Worm (Caenorhabditis elegans): ENCODE results near the gene C50E3.6.

Gene C50E3.6

ce11 chrV:7635469-7635868, 45.1 kb upstream of the C50E3.6 start, which contains the start of gene srd-29:
srd-29 (plus strand) TSS chrV:7635769.
- TF ChIP-seq nhr-90 (tag; optimal IDR thresholded peaks at IDR 0.05; ENCODE audit: poor library complexity) (no peak), blmp-1 (tag; optimal IDR thresholded peaks at IDR 0.05) (no peak), nhr-85 (tag) (no peak), snpc-4 (tag; optimal IDR thresholded peaks at IDR 0.05) (no peak), elt-2 (tag; optimal IDR thresholded peaks at IDR 0.05) (no peak), lsy-2 (tag; optimal IDR thresholded peaks at IDR 0.05) (no peak)

ce11 chrV:7634657-7635056, 44.3 kb upstream of the C50E3.6 start, which contains the start of gene srd-31:
srd-31 (minus strand) TSS chrV:7634757.
- TF ChIP-seq ets-5 (GFP tag; IDR thresholded peaks at IDR 0.05) (no peak), egl-27 (tag; optimal IDR thresholded peaks at IDR 0.05) (no peak), mdl-1 (tag; optimal IDR thresholded peaks at IDR 0.05) (no peak)

- TF ChIP-seq grh-1 (GFP tag; IDR thresholded peaks at IDR 0.05) (no peak), ztf-4 (tag; optimal IDR thresholded peaks at IDR 0.05) (no peak), lsy-2 (tag; optimal IDR thresholded peaks at IDR 0.05) (no peak), fkh-8 (tag; optimal IDR thresholded peaks at IDR 0.05) (no peak), ceh-63 (GFP tag; optimal IDR thresholded peaks at IDR 0.05) (no peak), tbx-2 (tag; optimal IDR thresholded peaks at IDR 0.05) (no peak), hlh-17 (GFP tag; optimal IDR thresholded peaks at IDR 0.05; ENCODE audit: borderline replicate concordance) (no peak), unc-62 (GFP tag; optimal IDR thresholded peaks at IDR 0.05) (no peak)
Measured at ce11 chrV:7631732-7632131, 41.4 kb upstream of the C50E3.6 start, which contains the start of gene srd-25. srd-25 (plus strand) TSS chrV:7632032.

ce11 chrV:7629504-7629903, 39.1 kb upstream of the C50E3.6 start, which contains the start of gene srd-30:
srd-30 (plus strand) TSS chrV:7629804.
- TF ChIP-seq pqm-1 (tag; optimal IDR thresholded peaks at IDR 0.05) (no peak), jun-1 (tag; optimal IDR thresholded peaks at IDR 0.05) (no peak), hlh-17 (GFP tag; optimal IDR thresholded peaks at IDR 0.05; ENCODE audit: borderline replicate concordance) (no peak), hpl-2 (GFP tag; optimal IDR thresholded peaks at IDR 0.05) (no peak), grh-1 (GFP tag; IDR thresholded peaks at IDR 0.05) (no peak), lsy-2 (tag; optimal IDR thresholded peaks at IDR 0.05) (no peak), mab-9 (GFP tag; IDR thresholded peaks at IDR 0.05) (no peak), skn-1 (tag; optimal IDR thresholded peaks at IDR 0.05) (no peak)

- no peak for TF ChIP-seq efl-1 (optimal IDR thresholded peaks at IDR 0.05)
- TF ChIP-seq efl-1 (GFP tag; optimal IDR thresholded peaks at IDR 0.05 in 1 of 2): no peak
- no peak for TF ChIP-seq blmp-1 (tag; optimal IDR thresholded peaks at IDR 0.05)
Measured at ce11 chrV:7626550-7626949, 36.2 kb upstream of the C50E3.6 start, which contains the start of gene F07C4.6. F07C4.6 (plus strand) TSS chrV:7626850.

ce11 chrV:7624652-7625051, 34.3 kb upstream of the C50E3.6 start, which contains the start of gene grsp-4:
grsp-4 (plus strand) TSS chrV:7624952.
- TF ChIP-seq blmp-1 (tag; optimal IDR thresholded peaks at IDR 0.05) (peak; percentile 52), nhr-85 (tag) (peak; percentile 48), C16A3.4 (tag; optimal IDR thresholded peaks at IDR 0.05) (no peak)

ce11 chrV:7624152-7624551, 33.8 kb upstream of the C50E3.6 start, which contains the start of gene C50E3.13:
C50E3.13 (minus strand) TSS chrV:7624252.
- TF ChIP-seq nhr-84 (tag; optimal IDR thresholded peaks at IDR 0.05) (no peak), ztf-11 (tag; optimal IDR thresholded peaks at IDR 0.05) (no peak), ceh-90 (tag; optimal IDR thresholded peaks at IDR 0.05) (no peak)

ce11 chrV:7622011-7622465, 31.7 kb upstream of the C50E3.6 start, which contains the start of gene C50E3.12:
C50E3.12 (minus strand) TSS chrV:7622061.
- TF ChIP-seq pqm-1 (tag; optimal IDR thresholded peaks at IDR 0.05): no peak
- TF ChIP-seq F16B12.6 (tag; optimal IDR thresholded peaks at IDR 0.05): no peak
- TF ChIP-seq mab-9 (GFP tag; IDR thresholded peaks at IDR 0.05): no peak
- no peak for TF ChIP-seq sup-37 (GFP tag; optimal IDR thresholded peaks at IDR 0.05)
- TF ChIP-seq nhr-76 (tag; optimal IDR thresholded peaks at IDR 0.05): no peak
- TF ChIP-seq lin-39 (tag; optimal IDR thresholded peaks at IDR 0.05): no peak
- TF ChIP-seq swsn-7 (tag; optimal IDR thresholded peaks at IDR 0.05): no peak
- no peak for TF ChIP-seq aly-2 (tag; optimal IDR thresholded peaks at IDR 0.05)
- no peak for TF ChIP-seq egl-27 (tag; optimal IDR thresholded peaks at IDR 0.05)
- TF ChIP-seq rnt-1 (tag; optimal IDR thresholded peaks at IDR 0.05): no peak
